Worm (Caenorhabditis elegans): ENCODE data around the gene best-3.

The best-3 gene

DNA sequence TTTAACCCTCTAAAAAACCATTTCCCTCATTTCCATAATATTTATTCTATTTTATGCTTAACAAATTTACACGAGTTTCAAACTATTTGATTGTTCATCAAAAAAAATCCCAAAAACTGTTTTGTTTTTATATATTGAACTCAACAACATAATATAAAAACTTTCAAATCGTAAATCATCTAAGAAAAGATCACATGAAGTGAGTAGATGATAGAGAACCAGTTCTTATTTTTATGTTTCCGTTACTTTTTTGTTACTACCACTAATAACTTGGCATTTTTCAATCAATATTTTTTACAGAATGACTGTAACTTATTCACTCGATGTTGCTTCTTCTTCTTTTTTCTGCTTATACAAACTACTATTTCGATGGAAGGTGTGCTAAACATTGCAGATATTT lies at the start of gene best-3:
Gene best-3, plus strand, starts transcription at position 301 of the 400 bp plus-strand sequence.
- no peak for TF ChIP-seq unc-62 (GFP tag; optimal IDR thresholded peaks at IDR 0.05)

DNA sequence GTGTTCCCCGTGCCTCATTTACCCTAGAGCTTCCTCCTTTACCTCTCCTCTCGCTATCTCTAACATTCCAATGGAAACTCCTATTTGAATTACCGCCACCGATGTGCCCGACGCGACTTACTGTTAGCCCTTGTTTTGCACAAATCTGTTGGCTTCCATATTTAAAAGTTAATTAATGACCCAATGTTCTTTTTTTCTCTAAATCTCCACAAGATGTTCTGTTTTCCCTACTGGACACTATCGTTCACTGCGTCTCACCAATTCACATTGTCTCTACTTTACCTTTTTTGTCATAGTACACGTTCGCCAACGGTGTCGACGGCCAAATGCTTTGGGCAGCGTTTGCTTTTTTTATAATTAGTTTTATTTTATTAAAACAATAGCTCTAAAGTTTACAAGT lies 12.2 kb upstream of the best-3 start:
- no peak for TF ChIP-seq unc-62 (GFP tag; optimal IDR thresholded peaks at IDR 0.05)

DNA sequence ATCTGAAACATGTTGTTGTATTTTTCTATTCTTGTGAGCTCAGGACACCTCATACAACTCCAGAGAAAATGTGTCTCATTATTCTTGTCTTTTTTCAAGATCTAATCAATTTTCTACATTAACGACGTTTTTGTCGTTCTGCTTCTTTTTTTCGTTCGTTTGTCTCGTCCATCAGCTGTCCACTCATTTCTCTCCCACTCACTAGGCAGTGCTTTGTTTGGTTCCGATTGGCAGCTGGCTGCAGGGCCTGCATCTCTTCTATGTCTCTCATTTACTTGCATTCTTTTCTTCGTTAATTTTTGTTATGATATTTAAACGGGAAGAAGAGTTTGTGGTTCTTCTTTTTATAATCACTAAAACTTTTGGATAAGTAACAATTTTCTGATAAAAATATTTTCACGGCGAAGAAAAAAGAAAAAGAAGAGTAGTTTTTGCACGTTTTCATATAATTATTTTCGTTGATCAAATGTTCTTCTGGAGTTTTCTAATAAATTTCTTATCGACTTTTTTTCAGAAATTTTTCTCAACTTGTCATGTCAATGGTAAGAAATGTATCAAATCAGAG lies 11.4 kb upstream of the best-3 start, which contains the start of gene 2L52.1:
Gene 2L52.1, plus strand, starts transcription at position 515 of the 565 bp plus-strand sequence.
- TF ChIP-seq unc-62 (GFP tag; optimal IDR thresholded peaks at IDR 0.05): no peak

DNA sequence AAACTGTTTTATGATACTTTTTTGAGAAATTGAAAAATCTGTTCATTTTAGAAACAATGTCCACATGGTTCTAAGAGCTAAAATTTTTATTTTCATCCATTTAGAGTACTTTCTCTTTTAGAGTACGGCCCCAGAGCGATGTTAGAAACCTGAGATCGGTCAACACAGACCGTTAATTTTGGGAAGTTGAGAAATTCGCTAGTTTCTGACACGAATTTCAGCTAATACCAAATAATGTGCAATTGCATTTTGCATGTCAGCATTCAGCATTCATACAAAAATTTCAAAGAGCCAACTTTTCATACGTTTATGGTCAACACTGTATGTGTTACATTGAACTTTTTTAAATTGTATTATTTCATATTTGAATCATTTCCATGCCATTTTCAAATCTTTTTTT lies 8.0 kb upstream of the best-3 start:
- no peak for TF ChIP-seq unc-62 (GFP tag; optimal IDR thresholded peaks at IDR 0.05)

DNA sequence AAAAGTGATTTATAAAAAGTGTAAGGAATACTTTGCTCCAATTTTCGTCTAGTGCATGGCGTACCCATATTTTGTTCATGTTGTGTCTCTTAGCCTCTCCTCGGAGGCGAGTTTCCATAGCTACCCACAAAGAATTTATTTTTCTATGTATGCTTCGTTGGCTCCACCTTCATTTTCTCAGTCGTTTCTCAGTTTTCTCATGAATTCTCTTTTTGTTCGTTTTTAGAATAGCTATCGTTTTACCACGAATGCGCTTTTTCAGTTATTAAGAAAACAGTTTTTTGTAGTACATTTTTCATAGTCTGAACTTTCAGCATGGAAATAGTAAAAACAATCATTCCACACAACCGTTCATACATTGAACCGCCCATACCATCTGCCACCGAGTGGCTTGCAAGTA lies 6.4 kb upstream of the best-3 start, which contains the start of gene osta-1:
Gene osta-1, plus strand, starts transcription at position 309 of the 400 bp plus-strand sequence.
- TF ChIP-seq unc-62 (GFP tag; optimal IDR thresholded peaks at IDR 0.05): no peak

DNA sequence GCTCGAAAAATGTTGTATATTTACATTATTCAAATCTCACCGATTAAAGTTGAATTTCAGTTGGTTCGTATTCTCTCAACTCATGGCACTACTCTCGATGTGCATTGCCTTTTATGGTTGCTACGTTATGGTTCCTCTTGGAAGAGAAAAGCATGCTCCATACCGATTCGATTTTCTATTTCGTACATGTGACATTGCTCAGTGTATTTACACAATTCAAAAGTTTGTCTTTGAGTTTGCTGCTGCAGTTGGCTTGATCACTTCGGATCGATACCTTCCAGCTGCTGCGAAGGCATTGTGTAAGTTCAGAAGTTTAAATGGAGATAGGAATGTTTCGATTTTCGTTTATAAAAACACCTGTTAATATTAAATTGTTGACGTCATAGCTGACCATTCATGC lies 4.6 kb upstream of the best-3 start:
- TF ChIP-seq unc-62 (GFP tag; optimal IDR thresholded peaks at IDR 0.05): no peak

DNA sequence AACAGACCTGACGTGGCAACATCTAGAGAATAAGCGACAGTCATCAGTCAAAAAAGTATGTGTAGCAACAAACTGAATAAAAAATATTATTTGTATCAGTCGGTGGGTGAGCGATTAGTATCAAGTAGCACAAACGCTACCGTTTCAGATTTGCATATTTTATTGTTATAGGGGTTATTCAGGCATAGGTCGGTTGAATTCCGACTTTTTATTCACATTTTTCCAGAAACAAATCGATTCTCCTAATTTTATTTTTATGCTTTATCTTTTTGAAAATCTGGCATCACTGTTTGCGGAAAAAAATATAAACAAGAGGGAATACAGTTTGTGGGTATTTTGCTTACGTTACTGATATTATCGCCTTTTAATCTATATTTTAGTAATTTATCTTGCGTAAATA lies 1.0 kb upstream of the best-3 start, which contains the start of gene best-4:
Gene best-4, minus strand, starts transcription at position 101 of the 400 bp plus-strand sequence.
- no peak for TF ChIP-seq unc-62 (GFP tag; optimal IDR thresholded peaks at IDR 0.05)

DNA sequence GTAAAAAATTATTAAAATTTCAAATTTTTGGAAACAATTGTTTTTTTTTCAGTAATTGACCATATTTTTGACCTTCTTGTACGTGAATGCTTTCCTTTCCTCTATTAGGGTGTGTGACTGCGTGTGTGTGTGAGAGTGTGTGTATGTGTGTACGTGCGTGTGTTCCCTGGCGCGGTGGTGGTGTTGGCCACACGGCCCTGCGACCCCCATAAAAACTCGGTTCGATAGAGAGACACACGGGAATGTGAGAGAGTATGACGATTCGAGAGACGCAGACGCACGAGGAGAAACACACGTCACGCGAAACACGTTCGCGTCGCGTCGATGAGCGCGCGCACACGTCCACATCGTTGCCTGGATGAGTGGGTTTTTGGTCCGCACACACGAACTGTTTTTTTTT lies 6.0 kb downstream of the best-3 start:
- no peak for TF ChIP-seq unc-62 (GFP tag; optimal IDR thresholded peaks at IDR 0.05)

DNA sequence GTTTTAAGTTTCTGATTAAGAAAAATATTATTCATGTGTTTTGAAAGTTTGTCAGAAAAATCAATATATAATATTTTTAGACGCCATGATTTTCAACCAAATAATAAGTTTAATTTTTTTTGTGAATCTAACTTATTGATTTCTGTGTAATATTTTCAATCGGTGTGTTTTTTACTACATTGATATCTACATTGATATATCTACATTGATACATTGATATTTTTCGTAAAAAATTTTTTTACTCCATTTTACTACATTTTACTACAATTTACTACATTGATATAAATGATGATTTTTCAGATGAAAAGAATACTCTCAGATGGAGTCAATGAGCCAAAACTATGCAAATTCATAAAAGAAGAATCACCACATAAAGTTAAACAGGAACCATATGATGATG lies 6.5 kb downstream of the best-3 start, which contains the start of gene gmeb-1:
Gene gmeb-1, plus strand, starts transcription at position 301 of the 400 bp plus-strand sequence.
- no peak for TF ChIP-seq unc-62 (GFP tag; optimal IDR thresholded peaks at IDR 0.05)

DNA sequence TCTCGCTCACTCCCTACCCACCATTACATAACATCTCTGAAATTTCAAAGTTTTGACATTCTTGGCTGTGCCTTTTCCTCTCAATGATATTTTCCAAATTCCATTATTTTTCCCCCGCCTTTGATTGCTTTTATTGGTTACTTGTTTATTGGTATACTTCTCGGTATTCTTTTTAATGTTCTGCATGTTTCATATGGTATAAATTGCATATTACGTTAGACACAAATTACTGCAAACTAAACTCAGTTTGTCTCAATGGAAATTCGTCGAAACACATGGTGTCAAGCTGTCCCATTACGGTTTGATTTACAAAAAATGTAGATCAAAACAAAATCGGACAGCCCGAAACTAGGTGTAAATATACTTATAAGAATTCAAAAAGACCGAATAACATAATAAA lies 9.2 kb downstream of the best-3 start:
- TF ChIP-seq unc-62 (GFP tag; optimal IDR thresholded peaks at IDR 0.05): no peak

DNA sequence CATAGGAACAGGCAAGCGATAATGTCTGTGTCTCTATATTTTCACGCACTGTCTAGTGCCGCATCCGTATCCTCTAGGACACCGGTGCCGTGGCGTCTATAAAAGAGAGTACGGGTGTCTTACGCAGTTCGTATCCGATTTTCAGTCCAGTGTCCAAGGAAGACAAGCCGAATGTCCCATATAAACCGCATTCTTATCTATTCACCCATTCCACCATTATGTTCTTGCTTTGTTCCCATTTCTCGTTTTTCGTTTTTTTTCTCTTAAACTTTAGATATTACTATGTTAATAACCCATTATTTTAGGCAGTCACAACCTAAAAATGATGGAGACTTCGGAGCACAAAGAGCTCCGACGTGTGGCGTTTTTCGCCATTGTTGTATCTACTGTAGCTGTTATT lies 10.2 kb downstream of the best-3 start, which contains the start of gene sqt-2:
Gene sqt-2, plus strand, starts transcription at position 301 of the 400 bp plus-strand sequence.
- TF ChIP-seq unc-62 (GFP tag; optimal IDR thresholded peaks at IDR 0.05): no peak

DNA sequence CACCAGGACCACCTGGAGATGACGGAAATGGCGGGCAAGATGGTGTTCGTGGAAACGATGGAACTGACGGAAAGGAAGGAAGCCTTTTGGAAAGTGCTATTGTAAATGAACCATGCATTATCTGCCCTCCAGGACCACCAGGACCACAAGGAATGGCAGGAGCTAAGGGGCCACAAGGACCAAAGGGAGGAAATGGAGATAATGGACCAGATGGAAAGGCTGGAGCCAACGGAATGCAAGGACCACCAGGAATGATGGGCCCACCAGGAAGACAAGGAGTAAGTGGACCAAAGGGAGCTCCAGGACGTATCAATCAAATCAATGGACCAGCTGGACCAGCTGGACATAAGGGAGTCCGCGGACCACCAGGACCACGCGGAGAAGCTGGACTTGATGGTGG lies 11.0 kb downstream of the best-3 start:
- TF ChIP-seq unc-62 (GFP tag; optimal IDR thresholded peaks at IDR 0.05): no peak

DNA sequence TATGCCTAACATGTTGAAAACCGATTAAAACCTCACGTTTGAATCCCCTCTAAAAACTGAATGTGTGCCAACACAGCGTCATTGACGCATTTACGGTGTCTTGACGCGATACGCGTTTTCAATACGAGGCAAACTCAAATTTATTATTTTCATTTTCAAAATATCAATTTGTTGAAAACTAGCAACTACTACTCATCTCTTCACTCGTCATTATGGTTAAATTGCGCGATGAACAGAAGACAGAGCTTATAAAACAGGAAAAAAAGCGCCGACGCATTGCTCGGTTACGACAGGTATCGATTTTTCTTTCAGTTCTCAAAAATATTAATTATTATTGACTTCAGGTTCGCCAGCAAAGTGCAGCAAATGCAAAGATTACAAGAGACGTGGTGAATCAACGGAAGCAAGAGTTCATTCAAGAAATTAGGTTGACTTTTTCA lies 11.8 kb downstream of the best-3 start, which contains the start of gene enee-1:
Gene enee-1, plus strand, starts transcription at position 108 of the 440 bp plus-strand sequence.
- TF ChIP-seq unc-62 (GFP tag; optimal IDR thresholded peaks at IDR 0.05): no peak

DNA sequence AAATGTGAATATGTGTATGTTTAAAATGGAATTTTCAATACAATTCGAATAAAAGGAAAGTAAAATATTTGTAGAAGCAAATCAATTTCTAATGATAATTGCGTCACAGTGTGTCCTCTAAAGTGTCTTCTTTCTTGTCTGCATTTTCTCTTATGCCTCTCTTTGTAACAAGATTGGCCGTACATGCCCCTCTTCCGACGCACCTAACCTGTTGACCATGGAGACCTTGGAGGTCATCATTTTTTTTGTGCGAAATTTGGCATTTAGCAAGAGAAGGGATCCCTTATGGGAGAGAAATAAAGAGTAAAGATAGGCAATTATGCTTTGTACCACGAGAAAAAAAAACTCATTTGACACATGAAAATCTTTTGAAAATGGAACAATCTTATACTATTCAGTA lies 15.5 kb downstream of the best-3 start, which contains the start of gene F23F1.4:
Gene F23F1.4, minus strand, starts transcription at position 141 of the 400 bp plus-strand sequence.
- TF ChIP-seq unc-62 (GFP tag; optimal IDR thresholded peaks at IDR 0.05): no peak

DNA sequence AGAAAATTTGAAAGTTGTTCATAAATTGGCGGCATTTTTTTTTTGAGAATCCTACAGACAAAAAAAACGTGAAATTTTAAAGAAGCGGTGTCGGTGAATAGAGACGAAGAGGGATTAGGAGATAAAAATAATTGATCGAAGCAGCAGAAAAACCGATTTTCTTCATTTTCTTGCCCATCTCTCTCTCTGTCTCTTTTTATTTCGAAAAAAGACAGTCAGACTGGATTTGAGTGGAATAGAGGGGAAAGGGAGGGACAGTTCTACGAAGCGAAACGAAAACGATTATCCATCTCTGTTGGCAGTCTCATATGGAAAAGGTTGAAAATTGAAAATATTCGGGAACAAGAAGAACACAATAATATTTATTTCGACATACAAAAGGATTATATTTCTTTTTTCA lies 16.8 kb downstream of the best-3 start:
- TF ChIP-seq unc-62 (GFP tag; optimal IDR thresholded peaks at IDR 0.05): no peak

DNA sequence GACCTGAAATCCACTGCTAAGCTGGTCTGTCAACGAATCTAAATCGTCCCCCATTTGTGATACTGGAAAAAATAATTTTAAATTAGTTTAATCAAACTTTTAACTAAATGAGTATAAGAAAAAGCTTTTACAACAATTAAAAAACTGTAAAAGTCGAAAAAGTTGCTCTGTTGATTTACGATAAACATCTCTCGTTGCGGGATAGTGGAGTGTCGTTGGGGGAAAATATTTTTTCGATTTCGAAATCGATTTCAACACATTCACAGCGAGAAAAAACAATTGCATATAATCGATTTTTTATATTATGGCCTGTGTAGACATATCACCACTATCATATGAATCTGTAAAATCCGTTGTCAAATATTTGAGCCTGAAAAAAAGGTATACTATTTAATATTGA lies 18.7 kb downstream of the best-3 start, which contains the start of the genes F23F1.5 and fbxc-54:
Gene F23F1.5, minus strand, starts transcription at position 64 of the 400 bp plus-strand sequence.
Gene fbxc-54, plus strand, starts transcription at position 199 of the 400 bp plus-strand sequence.
- no peak for TF ChIP-seq unc-62 (GFP tag; optimal IDR thresholded peaks at IDR 0.05)

DNA sequence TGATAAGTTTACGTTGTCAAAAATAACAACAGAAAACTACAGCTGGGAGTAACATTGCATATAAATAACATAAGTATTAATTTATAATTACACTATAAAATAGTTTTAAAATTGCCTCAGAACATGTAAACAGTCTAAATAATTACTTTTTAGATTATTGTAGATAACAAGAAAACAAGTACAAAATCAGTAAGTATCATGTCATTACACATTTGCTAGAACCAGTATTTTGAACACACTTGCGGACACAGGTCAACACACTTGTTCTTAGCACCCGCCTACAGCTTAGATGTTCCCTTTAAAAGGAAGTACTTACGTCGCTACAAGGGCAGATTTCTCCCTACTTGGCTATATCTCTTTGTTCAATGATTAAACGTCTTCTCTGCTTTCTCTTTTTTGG lies 21.1 kb downstream of the best-3 start, which contains the start of gene F23F1.2:
Gene F23F1.2, plus strand, starts transcription at position 301 of the 400 bp plus-strand sequence.
- TF ChIP-seq unc-62 (GFP tag; optimal IDR thresholded peaks at IDR 0.05): no peak

All from whole organism, dauer.